Fruit fly (Drosophila melanogaster): ENCODE data around the gene CG2926.

Gene CG2926

dm6 chr3R:5568590-5568989 lies 19.6 kb downstream of the CG2926 start, which contains the start of the genes CG2931 and Rheb (continued):
- TF ChIP-seq HHEX (GFP tag; optimal IDR thresholded peaks at IDR 0.05) (peak; percentile 27), Dad (GFP tag; optimal IDR thresholded peaks at IDR 0.05) (peak; percentile 43), CG10209 (GFP tag; optimal IDR thresholded peaks at IDR 0.05) (peak; percentile 51), CG6654 (GFP tag; optimal IDR thresholded peaks at IDR 0.05) (no peak), crc (GFP tag; optimal IDR thresholded peaks at IDR 0.05) (no peak), Six4 (GFP tag; optimal IDR thresholded peaks at IDR 0.05) (peak; percentile 33), zen2 (GFP tag; IDR thresholded peaks at IDR 0.05; ENCODE audit: partially characterized antibody) (no peak; the same call in 2 of the 3 replicates), slp2 (GFP tag; optimal IDR thresholded peaks at IDR 0.05) (peak; percentile 14), ap (GFP tag; IDR thresholded peaks at IDR 0.05) (peak; percentile 42; the same call in 1 of the 2 replicates), CG17568 (GFP tag; optimal IDR thresholded peaks at IDR 0.05) (no peak), hbn (GFP tag; IDR thresholded peaks at IDR 0.05; ENCODE audit: partially characterized antibody) (peak; percentile 73), twi (tag; optimal IDR thresholded peaks at IDR 0.05) (peak; percentile 34), CG1024 (GFP tag; IDR thresholded peaks at IDR 0.05) (peak; percentile 82), stc (GFP tag; IDR thresholded peaks at IDR 0.05) (peak; percentile 39; the same call in 1 of the 2 replicates), HmgD (GFP tag; optimal IDR thresholded peaks at IDR 0.05) (no peak), aop (GFP tag; IDR thresholded peaks at IDR 0.05) (no peak), vvl (GFP tag; IDR thresholded peaks at IDR 0.05) (peak; percentile 74), Ptx1 (GFP tag; IDR thresholded peaks at IDR 0.05) (peak; percentile 79), lab (GFP tag; optimal IDR thresholded peaks at IDR 0.05) (peak; percentile 51), CG7928 (GFP tag; optimal IDR thresholded peaks at IDR 0.05) (peak; percentile 15), CG1233 (GFP tag; optimal IDR thresholded peaks at IDR 0.05) (no peak), eyg (GFP tag; optimal IDR thresholded peaks at IDR 0.05) (no peak), CG8281 (tag; optimal IDR thresholded peaks at IDR 0.05) (no peak), CG30020 (tag; optimal IDR thresholded peaks at IDR 0.05) (peak; percentile 97), CG3281 (GFP tag; optimal IDR thresholded peaks at IDR 0.05) (peak; percentile 62), bsh (GFP tag; optimal IDR thresholded peaks at IDR 0.05) (peak in 1 of 2 experiments; percentile 70), en (GFP tag; optimal IDR thresholded peaks at IDR 0.05) (peak; percentile 2), sqz (GFP tag; optimal IDR thresholded peaks at IDR 0.05) (no peak), jing (GFP tag; optimal IDR thresholded peaks at IDR 0.05) (no peak), tna (GFP tag; IDR thresholded peaks at IDR 0.05; ENCODE audit: partially characterized antibody) (peak; percentile 64), gfzf (GFP tag; optimal IDR thresholded peaks at IDR 0.05) (peak; percentile 92), trh (GFP tag; optimal IDR thresholded peaks at IDR 0.05) (peak; percentile 1), Tbp (GFP tag; optimal IDR thresholded peaks at IDR 0.05) (no peak), CG7839 (tag; optimal IDR thresholded peaks at IDR 0.05) (peak; percentile 58), pita (GFP tag; optimal IDR thresholded peaks at IDR 0.05) (no peak), nmo (GFP tag; optimal IDR thresholded peaks at IDR 0.05) (peak; percentile 84), CG4360 (GFP tag; IDR thresholded peaks at IDR 0.05) (no peak), CG16779 (GFP tag; IDR thresholded peaks at IDR 0.05) (no peak), pzg (GFP tag; optimal IDR thresholded peaks at IDR 0.05) (peak; percentile 89), CG30403 (GFP tag; optimal IDR thresholded peaks at IDR 0.05) (peak; percentile 84), CG6813 (GFP tag; optimal IDR thresholded peaks at IDR 0.05) (no peak), wor (GFP tag; IDR thresholded peaks at IDR 0.05) (no peak), fu2 (GFP tag; optimal IDR thresholded peaks at IDR 0.05) (peak; percentile 26), CG3065 (GFP tag; optimal IDR thresholded peaks at IDR 0.05) (no peak), CG14860 (GFP tag; IDR thresholded peaks at IDR 0.05; ENCODE audit: partially characterized antibody) (peak; percentile 63; the same call in 2 of the 3 replicates), nerfin-2 (GFP tag; IDR thresholded peaks at IDR 0.05; ENCODE audit: partially characterized antibody) (0 out of 2 replicates have a peak, but pooled peaks have one; percentile 30), CG12659 (GFP tag; optimal IDR thresholded peaks at IDR 0.05) (peak; percentile 88), da (GFP tag; optimal IDR thresholded peaks at IDR 0.05) (no peak), chif (GFP tag; optimal IDR thresholded peaks at IDR 0.05) (peak; percentile 11 to 47), hth (optimal IDR thresholded peaks at IDR 0.05) (no peak), eve (GFP tag; optimal IDR thresholded peaks at IDR 0.05) (no peak)
